Worm (Caenorhabditis elegans): ENCODE measurements around the gene dmsr-3.

dmsr-3 gene

ce11 chrII:13333103-13333764 is 22.8 kb downstream of the dmsr-3 start:
- TF ChIP-seq F49E8.2 (tag; optimal IDR thresholded peaks at IDR 0.05; ENCODE audit: borderline replicate concordance), result no peak
- no peak for TF ChIP-seq fos-1 (tag; optimal IDR thresholded peaks at IDR 0.05)
- no peak for TF ChIP-seq snpc-4 (tag; optimal IDR thresholded peaks at IDR 0.05)
- TF ChIP-seq daf-8 (GFP tag; IDR thresholded peaks at IDR 0.05), result no peak
- no peak for TF ChIP-seq zip-11 (GFP tag; IDR thresholded peaks at IDR 0.05)
- TF ChIP-seq nhr-28 (tag; optimal IDR thresholded peaks at IDR 0.05), result peak; percentile 73
- TF ChIP-seq ceh-62 (tag; optimal IDR thresholded peaks at IDR 0.05), result no peak
- TF ChIP-seq dmd-6 (GFP tag; IDR thresholded peaks at IDR 0.05), result peak; percentile 72
- peak; percentile 47 for TF ChIP-seq hlh-11 (tag; optimal IDR thresholded peaks at IDR 0.05)
- TF ChIP-seq skn-1 (tag; optimal IDR thresholded peaks at IDR 0.05), result no peak
- TF ChIP-seq F37D6.2 (tag; optimal IDR thresholded peaks at IDR 0.05), result no peak
- no peak for TF ChIP-seq mxl-2 (GFP tag; conservative IDR thresholded peaks at IDR 0.05)
- TF ChIP-seq mxl-3 (GFP tag; optimal IDR thresholded peaks at IDR 0.05), result peak; percentile 79
- TF ChIP-seq pqm-1 (tag; optimal IDR thresholded peaks at IDR 0.05), result peak; percentile 22
- TF ChIP-seq pha-4 (GFP tag; IDR thresholded peaks at IDR 0.05), result no peak
- peak; percentile 52 for TF ChIP-seq pha-4 (tag; optimal IDR thresholded peaks at IDR 0.05)
- no peak for TF ChIP-seq lin-29 (GFP tag; IDR thresholded peaks at IDR 0.05)
- TF ChIP-seq nhr-48 (tag; optimal IDR thresholded peaks at IDR 0.05), result no peak
- TF ChIP-seq cey-2 (tag; optimal IDR thresholded peaks at IDR 0.05; ENCODE audit: borderline replicate concordance, insufficient read depth), result no peak
- no peak for TF ChIP-seq lir-3 (tag; optimal IDR thresholded peaks at IDR 0.05)
- TF ChIP-seq zag-1 (tag; optimal IDR thresholded peaks at IDR 0.05), result no peak
- no peak for TF ChIP-seq nhr-41 (GFP tag; IDR thresholded peaks at IDR 0.05)
- TF ChIP-seq mdt-29 (GFP tag; IDR thresholded peaks at IDR 0.05), result no peak
- no peak for TF ChIP-seq spr-3 (GFP tag; optimal IDR thresholded peaks at IDR 0.05)
- no peak for TF ChIP-seq daf-16 (GFP tag; optimal IDR thresholded peaks at IDR 0.05)
- peak; percentile 40 for TF ChIP-seq daf-16 (tag; optimal IDR thresholded peaks at IDR 0.05)
- no peak for TF ChIP-seq lim-7 (GFP tag; IDR thresholded peaks at IDR 0.05)
- TF ChIP-seq hlh-30 (tag; optimal IDR thresholded peaks at IDR 0.05; ENCODE audit: insufficient read depth), result no peak
- no peak for TF ChIP-seq dpl-1 (GFP tag; optimal IDR thresholded peaks at IDR 0.05)

- TF ChIP-seq unc-62 (GFP tag; optimal IDR thresholded peaks at IDR 0.05 in 1 of 2) (no peak), unc-62 (tag; optimal IDR thresholded peaks at IDR 0.05) (no peak), set-16 (GFP tag; IDR thresholded peaks at IDR 0.05) (peak; percentile 66)
Measured at ce11 chrII:13330359-13330758, 25.6 kb downstream of the dmsr-3 start, which contains the start of gene sam-10. Gene sam-10 (minus strand): TSS chrII:13330525.

- TF ChIP-seq ama-1 (optimal IDR thresholded peaks at IDR 0.05) (no peak), aha-1 (tag) (peak; percentile 91), set-16 (GFP tag; IDR thresholded peaks at IDR 0.05) (peak; percentile 41; the same call in 1 of the 2 replicates)
Measured at ce11 chrII:13326478-13326877, 29.5 kb downstream of the dmsr-3 start.

- TF ChIP-seq rbr-2 (tag; optimal IDR thresholded peaks at IDR 0.05), result no peak
- TF ChIP-seq set-16 (GFP tag; IDR thresholded peaks at IDR 0.05), result peak; percentile 88
- TF ChIP-seq aha-1 (tag), result peak; percentile 75
Measured at ce11 chrII:13325290-13325689, 30.7 kb downstream of the dmsr-3 start.

- peak; percentile 34 for TF ChIP-seq aha-1 (tag)
- TF ChIP-seq ama-1 (optimal IDR thresholded peaks at IDR 0.05), result no peak
Measured at ce11 chrII:13321235-13321634, 34.8 kb downstream of the dmsr-3 start.

Measured in whole organism, L4 larva.